Fruit fly (Drosophila melanogaster) whole organism: ENCODE measurements around the gene CG10019.

Source experiments
- CG8478 ChIP-seq: fragments of >200 bp; optimal IDR thresholded peaks from 2 replicates; lab custom pipeline; 2018; ENCODE audit warnings: inconsistent platforms
- Dll ChIP-seq: fragments of >200 bp; optimal IDR thresholded peaks from 2 replicates; lab custom pipeline; 2017
- psq ChIP-seq: fragments of >200 bp; optimal IDR thresholded peaks from 2 replicates; lab custom pipeline; 2017

DNA sequence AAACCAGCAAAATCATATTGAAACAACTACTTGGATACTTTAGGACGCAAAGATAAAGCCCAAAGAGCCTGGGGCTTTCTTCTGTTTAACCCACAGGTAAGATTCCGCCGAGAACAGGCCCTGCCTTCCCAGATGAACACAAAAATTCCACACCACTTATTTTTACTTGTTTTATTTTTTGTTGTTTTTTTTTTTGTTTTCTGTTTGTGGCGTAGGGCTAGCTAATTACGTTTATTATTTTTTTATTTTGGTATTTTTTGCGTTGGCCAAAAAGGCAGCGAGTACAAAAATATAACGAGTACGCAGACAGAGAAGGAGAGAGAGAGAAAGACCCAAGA is 42.3 kb downstream of the CG10019 start:
- no peak for TF ChIP-seq psq (lab: Kevin White, UChicago)
- no peak for TF ChIP-seq Dll (lab: Kevin White, UChicago)
- no peak for TF ChIP-seq CG8478 (lab: Kevin White, UChicago)
